Fruit fly (Drosophila melanogaster): ENCODE data around the gene HP4.

Gene HP4

DNA sequence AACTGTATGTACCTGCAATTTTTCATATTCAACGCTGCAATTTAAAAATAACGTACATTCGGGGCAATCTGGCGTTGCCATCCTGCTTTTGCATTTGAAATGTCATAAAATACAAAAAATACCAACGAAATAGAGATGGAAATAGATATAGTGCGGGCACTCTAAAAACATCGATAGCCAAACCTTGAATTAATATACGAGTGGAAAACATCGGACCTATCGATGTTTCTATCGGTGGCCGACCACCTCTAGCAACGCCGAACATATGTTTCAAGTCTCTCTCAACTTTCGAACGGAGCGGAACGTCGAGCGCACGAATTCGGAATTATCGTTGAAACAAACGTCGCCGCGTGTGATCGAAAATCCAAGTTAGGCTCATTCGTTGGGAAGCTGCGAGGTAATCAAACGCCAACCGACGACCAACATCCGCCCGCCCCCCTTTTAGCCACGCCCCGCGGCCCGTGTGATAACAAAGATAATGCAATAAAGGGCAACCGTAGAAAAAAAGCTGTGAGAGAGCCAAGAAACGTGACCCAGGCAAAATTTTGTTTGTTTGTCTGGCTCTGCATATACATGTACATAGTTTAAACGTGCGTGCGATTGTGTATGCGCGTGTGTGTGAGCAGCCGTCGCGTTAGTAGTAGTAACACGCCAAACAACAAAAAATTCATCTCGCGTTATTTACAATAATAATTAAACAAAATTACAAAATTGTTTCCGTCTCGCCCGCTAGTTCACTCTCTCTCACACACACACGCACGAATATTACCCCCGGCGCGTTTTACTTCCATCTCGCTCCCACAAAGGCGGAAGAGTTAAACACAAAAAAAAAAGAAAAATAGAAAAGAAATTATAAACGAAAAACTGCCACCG lies 3.1 kb upstream of the HP4 start, which contains the start of gene nmo:
nmo (plus strand) TSS at position 270 of the 873 bp plus-strand sequence.
- TF ChIP-seq Myc (optimal IDR thresholded peaks at IDR 0.05) (no peak), fru (GFP tag; optimal IDR thresholded peaks at IDR 0.05) (peak; percentile 9), dl (GFP tag; optimal IDR thresholded peaks at IDR 0.05; ENCODE audit: insufficient read depth in 1 of 2, partially characterized antibody in 2 of 2) (no peak), usp (GFP tag; optimal IDR thresholded peaks at IDR 0.05) (no peak), foxo (GFP tag; optimal IDR thresholded peaks at IDR 0.05) (peak in 1 of 2 experiments; percentile 21), Sp1 (GFP tag; optimal IDR thresholded peaks at IDR 0.05) (peak; percentile 41), HLH106 (tag; optimal IDR thresholded peaks at IDR 0.05) (no peak), Dif (GFP tag; optimal IDR thresholded peaks at IDR 0.05; ENCODE audit: partially characterized antibody) (no peak), sv (GFP tag; optimal IDR thresholded peaks at IDR 0.05) (no peak), Dfd (GFP tag; optimal IDR thresholded peaks at IDR 0.05) (no peak), N (GFP tag; optimal IDR thresholded peaks at IDR 0.05) (no peak), CG32264 (GFP tag; optimal IDR thresholded peaks at IDR 0.05) (no peak), psq (GFP tag; optimal IDR thresholded peaks at IDR 0.05) (no peak), br (GFP tag; optimal IDR thresholded peaks at IDR 0.05) (no peak), tai (GFP tag; optimal IDR thresholded peaks at IDR 0.05) (no peak), Jra (GFP tag; optimal IDR thresholded peaks at IDR 0.05) (no peak), Rel (GFP tag; optimal IDR thresholded peaks at IDR 0.05) (no peak), Rel (tag; optimal IDR thresholded peaks at IDR 0.05) (no peak), rgr (GFP tag; optimal IDR thresholded peaks at IDR 0.05) (peak; percentile 27), h (GFP tag; optimal IDR thresholded peaks at IDR 0.05) (peak; percentile 51), Hnf4 (GFP tag; optimal IDR thresholded peaks at IDR 0.05) (peak; percentile 36), CG9705 (GFP tag; optimal IDR thresholded peaks at IDR 0.05) (peak; percentile 16), pan (optimal IDR thresholded peaks at IDR 0.05) (no peak), Vsx2 (GFP tag; optimal IDR thresholded peaks at IDR 0.05; ENCODE audit: partially characterized antibody) (no peak), Mio (GFP tag; optimal IDR thresholded peaks at IDR 0.05) (no peak), lola (GFP tag; optimal IDR thresholded peaks at IDR 0.05) (no peak), Abd-B (GFP tag; optimal IDR thresholded peaks at IDR 0.05) (no peak), CrebA (GFP tag; optimal IDR thresholded peaks at IDR 0.05; ENCODE audit: borderline replicate concordance) (no peak), GATAd (GFP tag; optimal IDR thresholded peaks at IDR 0.05) (no peak), dsf (GFP tag; optimal IDR thresholded peaks at IDR 0.05; ENCODE audit: borderline replicate concordance) (no peak), dmrt93B (GFP tag; optimal IDR thresholded peaks at IDR 0.05) (no peak), Hr83 (GFP tag; optimal IDR thresholded peaks at IDR 0.05; ENCODE audit: poor library complexity, severe bottlenecking) (peak; percentile 92), brk (GFP tag; optimal IDR thresholded peaks at IDR 0.05) (no peak), Hr78 (GFP tag; optimal IDR thresholded peaks at IDR 0.05) (no peak), sage (GFP tag; optimal IDR thresholded peaks at IDR 0.05) (no peak), jim (GFP tag; optimal IDR thresholded peaks at IDR 0.05) (peak; percentile 26), woc (GFP tag; optimal IDR thresholded peaks at IDR 0.05) (no peak), OdsH (GFP tag; optimal IDR thresholded peaks at IDR 0.05) (peak; percentile 13)

DNA sequence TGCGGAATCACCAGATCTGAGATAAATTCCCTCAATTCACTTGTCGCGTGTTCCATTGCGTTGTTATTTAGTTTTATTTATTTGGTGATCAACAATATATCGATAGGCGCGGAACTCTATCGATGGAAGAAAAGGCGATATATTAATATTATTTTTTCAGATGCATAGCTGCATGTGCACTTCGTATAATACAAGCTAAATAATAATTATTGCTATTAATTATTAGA lies 2.5 kb upstream of the HP4 start, which contains the start of gene Pop4:
Pop4 (minus strand) TSS at position 101 of the 227 bp plus-strand sequence.
- TF ChIP-seq CG32264 (GFP tag; optimal IDR thresholded peaks at IDR 0.05) (no peak), sage (GFP tag; optimal IDR thresholded peaks at IDR 0.05) (peak; percentile 45)

- no peak for TF ChIP-seq woc (GFP tag; optimal IDR thresholded peaks at IDR 0.05)
- TF ChIP-seq ey (GFP tag; optimal IDR thresholded peaks at IDR 0.05) = no peak
- TF ChIP-seq Hnf4 (GFP tag; optimal IDR thresholded peaks at IDR 0.05) = no peak
- no peak for TF ChIP-seq Rel (GFP tag; optimal IDR thresholded peaks at IDR 0.05)
- peak; percentile 23 for TF ChIP-seq Rel (tag; optimal IDR thresholded peaks at IDR 0.05)
- TF ChIP-seq rgr (GFP tag; optimal IDR thresholded peaks at IDR 0.05) = no peak
These were observed 1.2 kb downstream of the HP4 start, which contains the start of gene CG8042 for dm6 chr3L:7974671-7975281. Gene CG8042 (minus strand): TSS chr3L:7974991.

Data from whole organism, wandering third instar larva.